Fruit fly (Drosophila melanogaster): ENCODE measurements around the gene vls.
A peak's percentile ranks its signal among the peaks of the same experiment; 100 is the strongest.

vls gene

dm6 chr2L:20061018-20061657 lies 4.3 kb downstream of the vls start, which contains the start of the genes barr and lok (continued):
- no peak for TF ChIP-seq Hr83 (GFP tag; optimal IDR thresholded peaks at IDR 0.05; ENCODE audit: poor library complexity, severe bottlenecking)
- TF ChIP-seq Myc (optimal IDR thresholded peaks at IDR 0.05) = peak; percentile 94
- no peak for TF ChIP-seq Dif (GFP tag; optimal IDR thresholded peaks at IDR 0.05; ENCODE audit: partially characterized antibody)
- TF ChIP-seq sage (GFP tag; optimal IDR thresholded peaks at IDR 0.05) = no peak
- TF ChIP-seq psq (GFP tag; optimal IDR thresholded peaks at IDR 0.05) = peak; percentile 48
- TF ChIP-seq Abd-B (GFP tag; optimal IDR thresholded peaks at IDR 0.05) = no peak
- TF ChIP-seq tai (GFP tag; optimal IDR thresholded peaks at IDR 0.05) = no peak
- TF ChIP-seq jim (GFP tag; optimal IDR thresholded peaks at IDR 0.05) = no peak
- TF ChIP-seq h (GFP tag; optimal IDR thresholded peaks at IDR 0.05) = peak; percentile 52
- no peak for TF ChIP-seq pan (optimal IDR thresholded peaks at IDR 0.05)
- peak; percentile 65 for TF ChIP-seq sv (GFP tag; optimal IDR thresholded peaks at IDR 0.05)
- TF ChIP-seq OdsH (GFP tag; optimal IDR thresholded peaks at IDR 0.05) = peak; percentile 16
- peak; percentile 57 for TF ChIP-seq Jra (GFP tag; optimal IDR thresholded peaks at IDR 0.05)
- peak in 1 of 2 experiments; percentile 70 for TF ChIP-seq foxo (GFP tag; optimal IDR thresholded peaks at IDR 0.05)
- TF ChIP-seq br (GFP tag; optimal IDR thresholded peaks at IDR 0.05) = peak; percentile 20

dm6 chr2L:20057391-20057790 lies 8.1 kb downstream of the vls start:
- peak; percentile 94 for TF ChIP-seq Dfd (GFP tag; optimal IDR thresholded peaks at IDR 0.05)
- TF ChIP-seq br (GFP tag; optimal IDR thresholded peaks at IDR 0.05) = no peak
- no peak for TF ChIP-seq dl (GFP tag; optimal IDR thresholded peaks at IDR 0.05; ENCODE audit: insufficient read depth in 1 of 2, partially characterized antibody in 2 of 2)
- TF ChIP-seq CrebA (GFP tag; optimal IDR thresholded peaks at IDR 0.05; ENCODE audit: borderline replicate concordance) = no peak
- TF ChIP-seq h (GFP tag; optimal IDR thresholded peaks at IDR 0.05) = no peak

- TF ChIP-seq Rel (GFP tag; optimal IDR thresholded peaks at IDR 0.05) (no peak), Rel (tag; optimal IDR thresholded peaks at IDR 0.05) (no peak), GATAd (GFP tag; optimal IDR thresholded peaks at IDR 0.05) (no peak), Dif (GFP tag; optimal IDR thresholded peaks at IDR 0.05; ENCODE audit: partially characterized antibody) (no peak)
Observed at dm6 chr2L:20051172-20051893, 14.1 kb downstream of the vls start.

- TF ChIP-seq Mio (GFP tag; optimal IDR thresholded peaks at IDR 0.05) = no peak
- no peak for TF ChIP-seq Hnf4 (GFP tag; optimal IDR thresholded peaks at IDR 0.05)
- no peak for TF ChIP-seq Hr78 (GFP tag; optimal IDR thresholded peaks at IDR 0.05)
- peak; percentile 45 for TF ChIP-seq sv (GFP tag; optimal IDR thresholded peaks at IDR 0.05)
- no peak for TF ChIP-seq psq (GFP tag; optimal IDR thresholded peaks at IDR 0.05)
- TF ChIP-seq brk (GFP tag; optimal IDR thresholded peaks at IDR 0.05) = no peak
- no peak for TF ChIP-seq Sp1 (GFP tag; optimal IDR thresholded peaks at IDR 0.05)
- no peak for TF ChIP-seq CrebA (GFP tag; optimal IDR thresholded peaks at IDR 0.05; ENCODE audit: borderline replicate concordance)
- TF ChIP-seq rgr (GFP tag; optimal IDR thresholded peaks at IDR 0.05) = peak; percentile 56
- TF ChIP-seq fru (GFP tag; optimal IDR thresholded peaks at IDR 0.05) = peak; percentile 73
- no peak for TF ChIP-seq dsf (GFP tag; optimal IDR thresholded peaks at IDR 0.05; ENCODE audit: borderline replicate concordance)
- TF ChIP-seq OdsH (GFP tag; optimal IDR thresholded peaks at IDR 0.05) = peak; percentile 49
- peak; percentile 73 for TF ChIP-seq h (GFP tag; optimal IDR thresholded peaks at IDR 0.05)
- TF ChIP-seq foxo (GFP tag; optimal IDR thresholded peaks at IDR 0.05) = peak in 1 of 2 experiments; percentile 59
- TF ChIP-seq Jra (GFP tag; optimal IDR thresholded peaks at IDR 0.05) = no peak
- no peak for TF ChIP-seq tai (GFP tag; optimal IDR thresholded peaks at IDR 0.05)
- TF ChIP-seq Rel (GFP tag; optimal IDR thresholded peaks at IDR 0.05) = no peak
- no peak for TF ChIP-seq Rel (tag; optimal IDR thresholded peaks at IDR 0.05)
- no peak for TF ChIP-seq Dfd (GFP tag; optimal IDR thresholded peaks at IDR 0.05)
- TF ChIP-seq woc (GFP tag; optimal IDR thresholded peaks at IDR 0.05) = peak; percentile 71
- peak; percentile 47 for TF ChIP-seq HLH106 (tag; optimal IDR thresholded peaks at IDR 0.05)
- TF ChIP-seq jim (GFP tag; optimal IDR thresholded peaks at IDR 0.05) = no peak
- TF ChIP-seq br (GFP tag; optimal IDR thresholded peaks at IDR 0.05) = peak; percentile 53
- TF ChIP-seq Vsx2 (GFP tag; optimal IDR thresholded peaks at IDR 0.05; ENCODE audit: partially characterized antibody) = no peak
- TF ChIP-seq ey (GFP tag; optimal IDR thresholded peaks at IDR 0.05) = peak; percentile 68
- TF ChIP-seq CG32264 (GFP tag; optimal IDR thresholded peaks at IDR 0.05) = no peak
- no peak for TF ChIP-seq Abd-B (GFP tag; optimal IDR thresholded peaks at IDR 0.05)
- TF ChIP-seq sage (GFP tag; optimal IDR thresholded peaks at IDR 0.05) = no peak
Observed at dm6 chr2L:20027382-20027919, 38.0 kb downstream of the vls start, which contains the start of gene sNPF. Gene sNPF (plus strand): TSS chr2L:20027915.

Data from whole organism, wandering third instar larva.